Worm (Caenorhabditis elegans) whole organism, early embryonic: ENCODE measurements around the gene lpr-7.

Experiments used
- ama-1 ChIP-seq: fragments of 150-350 bp; optimal IDR thresholded peaks from 2 replicates; lab custom pipeline; 2014
- ets-7 ChIP-seq: sonication (generic microtip); optimal IDR thresholded peaks from 2 replicates; lab custom pipeline; 2016; ENCODE audit warnings: missing genotype, missing genetic modification characterization, missing compliant biosample characterization
- flt-1 ChIP-seq: fragments of 200-800 bp; sonication (Bioruptor generic); IDR thresholded peaks from 2 replicates; pipeline ENCODE4 v1.3.6; 2022; ENCODE audit warnings: missing genetic modification characterization, missing compliant biosample characterization

- TF ChIP-seq ama-1 (lab: Kevin White, UChicago) = no peak
- no peak for TF ChIP-seq flt-1 (GFP tag; lab: Robert Waterston, UW)
- TF ChIP-seq ets-7 (tag; lab: Kevin White, UChicago) = no peak
Observed at ce11 chrX:629134-629533, 26.9 kb upstream of the lpr-7 start, which contains the start of gene M6.4.
